Worm (Caenorhabditis elegans) whole organism, L4/young adult: ENCODE results near the gene C49H3.12.

Experiments used
- W03F9.2 ChIP-seq: fragments of 150-350 bp; optimal IDR thresholded peaks from 2 replicates; lab custom pipeline; 2014; ENCODE audit warnings: missing biosample characterization, missing genetic modification characterization
- dao-5 ChIP-seq: sonication (generic microtip); optimal IDR thresholded peaks from 2 replicates; lab custom pipeline; 2016; ENCODE audit warnings: missing genotype, missing genetic modification characterization, moderate library complexity, missing compliant biosample characterization
- him-1 ChIP-seq: sonication (generic microtip); optimal IDR thresholded peaks from 2 replicates; lab custom pipeline; 2016; ENCODE audit warnings: missing genotype, missing genetic modification reagents, missing genetic modification characterization, missing compliant biosample characterization

DNA sequence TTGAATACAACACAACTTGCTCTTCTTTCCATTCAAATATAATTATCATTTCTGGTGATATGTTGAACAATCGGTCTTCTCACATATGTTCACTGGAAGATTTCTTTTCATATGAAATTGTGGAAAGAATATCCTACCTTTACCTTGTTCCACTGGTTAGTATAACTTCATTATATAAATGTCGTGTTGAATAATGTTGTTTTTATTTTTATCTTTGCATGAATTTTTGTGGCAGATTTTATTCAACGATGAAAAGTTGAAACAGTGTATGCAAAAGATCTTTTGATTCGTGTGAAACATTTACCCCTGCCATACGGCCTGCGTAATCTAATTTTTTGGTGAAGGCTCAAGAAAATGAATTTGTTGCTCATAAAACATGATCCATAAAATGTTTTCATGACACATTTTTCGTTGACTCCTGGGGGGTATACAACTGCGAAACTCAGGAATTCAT lies 34.8 kb upstream of the C49H3.12 start:
- TF ChIP-seq W03F9.2 (tag; lab: Kevin White, UChicago): no peak
- TF ChIP-seq dao-5 (tag; lab: Kevin White, UChicago): no peak
- no peak for TF ChIP-seq him-1 (tag; lab: Kevin White, UChicago)
